Worm (Caenorhabditis elegans) whole organism, midembryonic: Measurements from ENCODE around the gene F52B11.2.

Experiments used
- cog-1 ChIP-seq: sonication (generic microtip); optimal IDR thresholded peaks from 2 replicates; lab custom pipeline; 2016; ENCODE audit warnings: missing genetic modification characterization, missing compliant biosample characterization
- ref-1 ChIP-seq: fragments of 200-800 bp; sonication (Bioruptor generic); conservative IDR thresholded peaks from 2 replicates; pipeline ENCODE4 v1.3.6; 2022; ENCODE audit warnings: missing genetic modification reagents, missing genetic modification characterization, missing compliant biosample characterization

ce11 chrIV:14070185-14070991, 13.0 kb upstream of the F52B11.2 start:
- TF ChIP-seq cog-1 (tag; lab: Kevin White, UChicago), result no peak
- no peak for TF ChIP-seq ref-1 (GFP tag; lab: Robert Waterston, UW)
